Fruit fly (Drosophila melanogaster) whole organism, pupa: Measurements from ENCODE around the gene RhoGAP15B.

Source experiments
- CG10348 ChIP-seq: fragments of 200-800 bp; sonication (Bioruptor generic); IDR thresholded peaks from 2 replicates; pipeline ENCODE4 v1.3.6; 2022; ENCODE audit warnings: missing biosample characterization, missing genetic modification characterization
- CG12605 ChIP-seq: fragments of 200-800 bp; sonication (Bioruptor generic); IDR thresholded peaks from 2 replicates; pipeline ENCODE4 v1.3.6; 2022; ENCODE audit warnings: missing biosample characterization, missing genetic modification characterization
- CG13204 ChIP-seq: fragments of 200-800 bp; sonication (Bioruptor generic); optimal IDR thresholded peaks from 2 replicates; lab custom pipeline; 2018; ENCODE audit warnings: missing biosample characterization, mild to moderate bottlenecking, missing genetic modification characterization, moderate library complexity
- CG14655 ChIP-seq: fragments of 200-800 bp; sonication (Bioruptor generic); optimal IDR thresholded peaks from 3 replicates; lab custom pipeline; 2017; ENCODE audit warnings: mild to moderate bottlenecking, missing biosample characterization, missing genetic modification reagents, missing genetic modification characterization
- CG15710 ChIP-seq: fragments of 200-800 bp; sonication (Bioruptor generic); optimal IDR thresholded peaks from 2 replicates; lab custom pipeline; 2018; ENCODE audit warnings: missing biosample characterization, mild to moderate bottlenecking, missing genetic modification characterization, moderate library complexity
- CG17806 ChIP-seq: fragments of 200-800 bp; sonication (Bioruptor generic); optimal IDR thresholded peaks from 2 replicates; lab custom pipeline; 2018; ENCODE audit warnings: missing biosample characterization, mild to moderate bottlenecking, missing genetic modification characterization, moderate library complexity
- CG32121 ChIP-seq: fragments of 200-800 bp; sonication (Bioruptor generic); IDR thresholded peaks from 2 replicates; pipeline ENCODE4 v1.3.6; 2022; ENCODE audit warnings: missing biosample characterization, missing genetic modification characterization
- CG34367 ChIP-seq: fragments of 200-800 bp; sonication (Bioruptor generic); optimal IDR thresholded peaks from 2 replicates; lab custom pipeline; 2018; ENCODE audit warnings: missing biosample characterization, mild to moderate bottlenecking, missing genetic modification characterization
- CG4496 ChIP-seq: fragments of 200-800 bp; sonication (Bioruptor generic); IDR thresholded peaks from 3 replicates; pipeline ENCODE4 v1.3.6; 2022; ENCODE audit warnings: missing biosample characterization, missing genetic modification characterization
- CG8159 ChIP-seq: fragments of 200-800 bp; sonication (Bioruptor generic); optimal IDR thresholded peaks from 3 replicates; lab custom pipeline; 2018; ENCODE audit warnings: missing biosample characterization, mild to moderate bottlenecking, missing genetic modification characterization, moderate library complexity
- CG8301 ChIP-seq: fragments of 200-800 bp; sonication (Bioruptor generic); optimal IDR thresholded peaks from 2 replicates; lab custom pipeline; 2018; ENCODE audit warnings: missing biosample characterization, mild to moderate bottlenecking, missing genetic modification characterization
- CG9948 ChIP-seq: fragments of 200-800 bp; sonication (Bioruptor generic); optimal IDR thresholded peaks from 2 replicates; lab custom pipeline; 2018; ENCODE audit warnings: missing biosample characterization, mild to moderate bottlenecking, missing genetic modification characterization, moderate library complexity
- D1 ChIP-seq: fragments of 200-800 bp; sonication (Bioruptor generic); optimal IDR thresholded peaks from 2 replicates; lab custom pipeline; 2018; ENCODE audit warnings: missing biosample characterization, mild to moderate bottlenecking, missing genetic modification characterization, moderate library complexity
- EcR ChIP-seq: fragments of 200-800 bp; sonication (Bioruptor generic); optimal IDR thresholded peaks from 3 replicates; lab custom pipeline; 2019; ENCODE audit warnings: missing biosample characterization, missing genetic modification characterization, mild to moderate bottlenecking, moderate library complexity, missing genetic modification reagents
- Ets98B ChIP-seq: fragments of 200-800 bp; sonication (Bioruptor generic); IDR thresholded peaks from 2 replicates; pipeline ENCODE4 v1.3.6; 2022; ENCODE audit warnings: missing biosample characterization, missing genetic modification characterization
- Pif1A ChIP-seq: fragments of 200-800 bp; sonication (Bioruptor generic); optimal IDR thresholded peaks from 3 replicates; lab custom pipeline; 2016; ENCODE audit warnings: missing biosample characterization, missing genetic modification characterization
- Pif1B ChIP-seq: fragments of 200-800 bp; sonication (Bioruptor generic); optimal IDR thresholded peaks from 3 replicates; lab custom pipeline; 2016; ENCODE audit warnings: missing biosample characterization, missing genetic modification characterization
- Snoo ChIP-seq: fragments of 200-800 bp; sonication (Bioruptor generic); optimal IDR thresholded peaks from 3 replicates; lab custom pipeline; 2017; ENCODE audit warnings: missing biosample characterization, mild to moderate bottlenecking, missing genetic modification characterization, inconsistent platforms
- fd96Ca ChIP-seq: fragments of 200-800 bp; sonication (Bioruptor generic); IDR thresholded peaks from 3 replicates; pipeline ENCODE4 v1.3.6; 2022; ENCODE audit warnings: missing biosample characterization, missing genetic modification characterization
- gl ChIP-seq: fragments of 200-800 bp; sonication (Bioruptor generic); optimal IDR thresholded peaks from 2 replicates; lab custom pipeline; 2018; ENCODE audit warnings: missing biosample characterization, mild to moderate bottlenecking, missing genetic modification characterization
- rn ChIP-seq: fragments of 200-800 bp; sonication (Bioruptor generic); IDR thresholded peaks from 2 replicates; pipeline ENCODE4 v1.3.6; 2022; ENCODE audit warnings: missing biosample characterization, missing genetic modification characterization

RhoGAP15B gene

DNA sequence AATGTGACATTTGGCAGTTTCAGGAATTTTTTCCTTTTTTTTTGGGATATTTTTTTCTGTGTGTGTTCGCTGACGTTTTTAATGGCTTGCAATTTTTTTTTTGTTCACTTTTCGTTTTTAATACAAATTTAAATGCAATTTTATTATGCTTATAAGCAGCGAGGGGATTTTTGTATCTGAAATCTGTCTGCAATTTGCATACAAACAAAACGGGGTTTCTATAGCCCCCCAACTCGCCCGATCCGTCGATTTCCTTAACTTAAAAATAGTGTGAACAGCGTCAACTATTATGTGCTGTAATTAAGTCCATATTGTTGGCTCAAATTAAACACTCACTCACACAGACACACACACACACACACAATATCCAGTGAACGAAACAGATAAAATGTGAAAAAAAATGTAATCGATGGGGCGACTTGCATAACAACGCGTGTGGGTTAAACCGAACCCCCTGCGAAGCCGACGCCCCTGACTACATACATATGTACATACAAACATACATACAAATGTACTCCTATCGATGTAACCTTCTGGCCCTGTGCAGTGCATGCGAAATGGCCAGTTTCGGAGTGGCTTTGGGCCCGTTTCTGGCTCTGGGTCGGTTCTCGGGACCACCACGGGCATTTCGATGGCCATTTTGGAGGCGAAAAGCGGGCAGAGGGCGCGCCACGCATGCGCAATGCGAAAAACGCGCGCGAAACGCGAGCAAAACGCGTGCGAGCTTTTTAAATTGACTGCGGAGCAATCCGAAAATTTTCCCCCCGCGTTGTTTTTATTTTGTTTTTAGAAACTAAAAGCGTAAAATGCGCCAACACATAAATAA lies 10.9 kb upstream of the RhoGAP15B start:
- no peak for TF ChIP-seq CG8301 (tag; lab: Kevin White, UChicago)
- no peak for TF ChIP-seq D1 (tag; lab: Kevin White, UChicago)
- peak; percentile 29 for TF ChIP-seq CG17806
- TF ChIP-seq CG34367 (tag; lab: Kevin White, UChicago): peak; percentile 29
- peak; percentile 16 for TF ChIP-seq CG15710 (tag; lab: Kevin White, UChicago)
- TF ChIP-seq CG8159 (tag; lab: Kevin White, UChicago): peak; percentile 23
- TF ChIP-seq CG9948: peak; percentile 17
- TF ChIP-seq EcR: no peak
- no peak for TF ChIP-seq CG14655

dm6 chrX:16932820-16933386 lies 10.2 kb upstream of the RhoGAP15B start:
- no peak for TF ChIP-seq CG13204 (GFP tag; lab: Kevin White, UChicago)
- no peak for TF ChIP-seq gl (tag; lab: Kevin White, UChicago)
- peak; percentile 57; the same call in 1 of the 3 replicates for TF ChIP-seq CG4496 (GFP tag; lab: Robert Waterston, UW)
- TF ChIP-seq Ets98B (GFP tag; lab: Robert Waterston, UW): peak; percentile 38
- TF ChIP-seq CG15710 (tag; lab: Kevin White, UChicago): peak; percentile 14
- peak; percentile 12 for TF ChIP-seq CG8159 (tag; lab: Kevin White, UChicago)
- 0 out of 2 replicates have a peak, but pooled peaks have one; percentile 22 for TF ChIP-seq CG32121 (GFP tag; lab: Robert Waterston, UW)
- peak; percentile 16 for TF ChIP-seq Pif1A (GFP tag; lab: Kevin White, UChicago)
- 0 out of 3 replicates have a peak, but pooled peaks have one; percentile 15 for TF ChIP-seq fd96Ca (GFP tag; lab: Robert Waterston, UW)
- peak; percentile 41 for TF ChIP-seq CG8301 (tag; lab: Kevin White, UChicago)
- TF ChIP-seq Snoo (tag; lab: Kevin White, UChicago): no peak
- TF ChIP-seq CG12605 (GFP tag; lab: Robert Waterston, UW): no peak
- TF ChIP-seq rn (GFP tag; lab: Robert Waterston, UW): no peak
- TF ChIP-seq CG9948: peak; percentile 13
- peak; percentile 8 for TF ChIP-seq CG17806
- TF ChIP-seq, all 21 proteins: peak for 10

DNA sequence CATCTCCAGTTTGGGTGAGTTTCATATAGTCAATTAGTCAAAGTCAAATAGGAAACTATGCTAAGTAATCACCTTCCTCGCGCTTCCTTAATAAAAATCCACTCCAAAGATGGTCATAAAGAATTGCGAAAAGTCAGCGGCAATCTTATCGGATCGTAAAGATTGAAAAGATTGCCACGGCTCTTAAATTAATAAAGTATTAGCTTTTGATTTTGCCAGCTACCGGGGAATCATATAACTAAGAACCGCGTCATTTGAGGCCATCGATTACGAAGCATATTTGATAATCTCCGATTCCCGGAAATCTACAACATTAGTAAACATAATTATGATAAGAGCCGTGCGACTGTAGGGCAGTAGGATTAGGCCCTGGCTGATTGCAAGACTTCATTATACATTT lies 8.7 kb upstream of the RhoGAP15B start:
- no peak for TF ChIP-seq CG9948
- no peak for TF ChIP-seq CG15710 (tag; lab: Kevin White, UChicago)

DNA sequence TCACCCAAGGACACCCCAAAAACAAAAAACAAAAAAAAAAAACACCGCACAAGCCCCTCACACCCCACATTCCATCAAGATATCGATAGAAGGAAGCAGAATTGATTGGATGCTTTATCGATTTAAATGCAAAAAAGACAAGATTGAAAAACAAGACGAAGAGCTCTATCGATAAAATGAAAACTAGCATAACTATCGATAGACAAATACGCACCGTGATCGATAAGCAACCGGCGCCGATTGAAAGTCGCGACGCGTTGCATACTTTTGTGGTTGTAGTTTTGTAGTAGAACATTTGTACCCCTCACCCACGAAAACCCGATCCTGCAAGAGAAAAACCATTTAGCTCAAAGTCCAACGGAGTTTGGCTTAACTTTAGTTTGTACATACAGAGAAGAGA lies 6.4 kb upstream of the RhoGAP15B start:
- TF ChIP-seq CG8159 (tag; lab: Kevin White, UChicago): no peak
- TF ChIP-seq CG13204 (GFP tag; lab: Kevin White, UChicago): no peak
- TF ChIP-seq CG32121 (GFP tag; lab: Robert Waterston, UW): no peak
- no peak for TF ChIP-seq CG14655
- no peak for TF ChIP-seq rn (GFP tag; lab: Robert Waterston, UW)
- TF ChIP-seq CG10348: no peak
- no peak for TF ChIP-seq Snoo (tag; lab: Kevin White, UChicago)
- no peak for TF ChIP-seq CG12605 (GFP tag; lab: Robert Waterston, UW)
- TF ChIP-seq Pif1A (GFP tag; lab: Kevin White, UChicago): no peak
- no peak for TF ChIP-seq CG34367 (tag; lab: Kevin White, UChicago)
- no peak for TF ChIP-seq EcR
- no peak for TF ChIP-seq CG4496 (GFP tag; lab: Robert Waterston, UW)
- no peak for TF ChIP-seq D1 (tag; lab: Kevin White, UChicago)
- TF ChIP-seq Ets98B (GFP tag; lab: Robert Waterston, UW): no peak
- TF ChIP-seq CG15710 (tag; lab: Kevin White, UChicago): no peak
- no peak for TF ChIP-seq CG17806

DNA sequence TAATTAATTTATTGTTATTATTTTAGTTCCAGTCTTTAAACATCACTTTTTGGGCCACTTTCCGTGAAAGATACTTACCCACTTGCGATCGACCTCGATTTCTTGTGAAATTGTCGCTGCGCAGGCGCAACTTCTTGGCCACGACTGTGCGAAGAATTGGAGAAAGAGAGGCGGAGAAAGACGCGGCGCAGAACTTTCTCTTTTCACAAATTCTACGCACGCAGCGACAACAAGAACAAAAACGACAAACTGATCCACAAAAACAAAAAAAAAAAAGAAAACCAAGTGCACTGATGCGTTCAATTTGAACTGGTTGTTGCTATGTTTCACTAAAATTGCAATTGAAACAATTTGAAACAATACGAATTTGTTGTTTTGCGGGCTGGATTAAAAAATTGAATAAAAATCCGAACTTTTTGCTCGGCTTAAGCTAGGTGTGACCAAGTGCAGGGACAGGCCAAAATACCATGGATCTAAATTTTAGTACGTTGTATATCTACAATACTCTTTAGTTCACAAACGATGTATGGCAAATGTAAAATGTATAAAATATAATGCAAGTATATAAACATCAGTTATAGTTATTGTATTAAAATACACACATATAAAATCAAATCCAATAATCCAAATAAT lies 2.5 kb upstream of the RhoGAP15B start, which contains the start of gene wus:
Gene wus (minus strand): TSS at position 448 of the 633 bp plus-strand sequence.
- TF ChIP-seq Snoo (tag; lab: Kevin White, UChicago): peak; percentile 21
- peak; percentile 48; the same call in 1 of the 3 replicates for TF ChIP-seq CG4496 (GFP tag; lab: Robert Waterston, UW)
- TF ChIP-seq D1 (tag; lab: Kevin White, UChicago): no peak
- TF ChIP-seq CG8301 (tag; lab: Kevin White, UChicago): peak; percentile 29
- TF ChIP-seq, all 21 proteins: peak for 3

DNA sequence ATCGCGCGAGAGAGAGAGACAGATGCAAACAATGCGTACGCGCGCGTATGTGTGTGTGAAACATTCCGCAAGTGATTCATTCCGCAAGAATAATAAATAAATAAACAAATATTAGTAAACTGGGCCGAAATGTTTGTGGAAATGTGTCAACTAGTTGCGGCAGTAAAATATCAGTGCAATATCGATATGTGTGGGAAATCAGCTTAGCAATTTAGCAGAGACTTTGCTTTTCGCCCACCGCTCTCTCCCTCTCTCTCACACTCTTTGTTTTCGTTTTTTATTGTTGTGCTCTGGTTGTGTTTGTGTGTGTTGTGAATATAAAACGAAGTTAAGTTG lies 393 bp downstream of the RhoGAP15B start:
- TF ChIP-seq EcR: peak; percentile 50
- TF ChIP-seq gl (tag; lab: Kevin White, UChicago): no peak
- no peak for TF ChIP-seq CG32121 (GFP tag; lab: Robert Waterston, UW)
- no peak for TF ChIP-seq CG8159 (tag; lab: Kevin White, UChicago)
- TF ChIP-seq CG17806: no peak
- TF ChIP-seq CG34367 (tag; lab: Kevin White, UChicago): no peak
- no peak for TF ChIP-seq Snoo (tag; lab: Kevin White, UChicago)
- TF ChIP-seq CG12605 (GFP tag; lab: Robert Waterston, UW): no peak
- no peak for TF ChIP-seq D1 (tag; lab: Kevin White, UChicago)
- TF ChIP-seq CG15710 (tag; lab: Kevin White, UChicago): no peak
- TF ChIP-seq CG4496 (GFP tag; lab: Robert Waterston, UW): no peak
- no peak for TF ChIP-seq Pif1B (GFP tag; lab: Kevin White, UChicago)
- no peak for TF ChIP-seq rn (GFP tag; lab: Robert Waterston, UW)
- TF ChIP-seq CG8301 (tag; lab: Kevin White, UChicago): no peak
- TF ChIP-seq fd96Ca (GFP tag; lab: Robert Waterston, UW): no peak
- TF ChIP-seq CG14655: peak; percentile 23
- TF ChIP-seq CG10348: no peak
